Comparison of ENCODE assay signal across 2 worm cellular contexts in the genomic region with DNA sequence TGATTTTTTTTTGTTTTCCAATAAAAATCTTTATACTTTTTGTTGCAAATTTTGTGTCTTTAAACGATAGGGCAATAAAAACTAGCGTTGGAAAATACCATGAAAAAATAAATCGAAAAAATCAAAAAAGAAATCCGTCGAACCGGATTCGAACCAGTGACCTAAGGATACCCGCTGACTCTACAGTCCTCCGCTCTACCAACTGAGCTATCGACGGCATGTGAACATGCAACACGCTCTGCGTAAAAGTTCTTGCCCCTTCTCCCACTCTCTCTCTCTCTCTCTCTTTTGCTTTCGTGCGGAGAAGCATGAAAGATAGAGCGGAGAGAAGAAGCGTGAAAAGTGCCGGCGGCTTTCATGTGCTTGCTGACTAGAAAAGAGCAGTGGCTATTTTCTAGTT.
TF ChIP-seq lines count a peak whose summit lies in the region.

No protein-coding gene starts in this region.

TF ChIP-seq in whole organism, L1 larva, 84 proteins besides CTCF, POLR2A, EP300 and RAD21 (continued from another document):
- no peak for TF ChIP-seq C34B4.2 (tag; optimal IDR thresholded peaks at IDR 0.05; lab: Kevin White, UChicago)
- no peak for TF ChIP-seq nhr-76 (tag; optimal IDR thresholded peaks at IDR 0.05; lab: Kevin White, UChicago)
- no peak for TF ChIP-seq ceh-63 (GFP tag; optimal IDR thresholded peaks at IDR 0.05; lab: Kevin White, UChicago)
- TF ChIP-seq blmp-1 (tag; optimal IDR thresholded peaks at IDR 0.05; lab: Kevin White, UChicago): no peak
- no peak for TF ChIP-seq vab-15 (tag; optimal IDR thresholded peaks at IDR 0.05; lab: Kevin White, UChicago)
- TF ChIP-seq ceh-88 (GFP tag; IDR thresholded peaks at IDR 0.05; lab: Robert Waterston, UW): no peak
- no peak for TF ChIP-seq tlp-1 (tag; optimal IDR thresholded peaks at IDR 0.05; lab: Kevin White, UChicago)
- peak; percentile 68 for TF ChIP-seq nhr-20 (tag; optimal IDR thresholded peaks at IDR 0.05; lab: Kevin White, UChicago)
- TF ChIP-seq lin-39 (tag; optimal IDR thresholded peaks at IDR 0.05; lab: Kevin White, UChicago): no peak
- peak; percentile 52 for TF ChIP-seq lin-14 (GFP tag; optimal IDR thresholded peaks at IDR 0.05; lab: Kevin White, UChicago)
- TF ChIP-seq jun-1 (tag; optimal IDR thresholded peaks at IDR 0.05; lab: Kevin White, UChicago): peak; percentile 54
- TF ChIP-seq mab-9 (GFP tag; IDR thresholded peaks at IDR 0.05; lab: Robert Waterston, UW): no peak; the same call in 1 of the 2 replicates
- TF ChIP-seq Y116A8C.19 (tag; optimal IDR thresholded peaks at IDR 0.05; lab: Kevin White, UChicago; ENCODE audit: borderline replicate concordance): no peak
- TF ChIP-seq nhr-19 (GFP tag; conservative IDR thresholded peaks at IDR 0.05; lab: Robert Waterston, UW): peak; percentile 72
- TF ChIP-seq isw-1 (GFP tag; IDR thresholded peaks at IDR 0.05; lab: Robert Waterston, UW): peak; percentile 16
- no peak for TF ChIP-seq C04F5.9 (tag; optimal IDR thresholded peaks at IDR 0.05; lab: Kevin White, UChicago)
- peak; percentile 27 for TF ChIP-seq tbx-2 (tag; optimal IDR thresholded peaks at IDR 0.05; lab: Kevin White, UChicago)
- no peak for TF ChIP-seq nhr-11 (tag; optimal IDR thresholded peaks at IDR 0.05; lab: Kevin White, UChicago)
- TF ChIP-seq pag-3 (tag; optimal IDR thresholded peaks at IDR 0.05; lab: Kevin White, UChicago; ENCODE audit: borderline replicate concordance, insufficient read depth): no peak
- peak; percentile 73 for TF ChIP-seq rnt-1 (tag; optimal IDR thresholded peaks at IDR 0.05; lab: Kevin White, UChicago)
- no peak for TF ChIP-seq aly-2 (tag; optimal IDR thresholded peaks at IDR 0.05; lab: Kevin White, UChicago)
- TF ChIP-seq snpc-4 (tag; optimal IDR thresholded peaks at IDR 0.05; lab: Kevin White, UChicago): no peak
- TF ChIP-seq egl-27 (tag; optimal IDR thresholded peaks at IDR 0.05; lab: Kevin White, UChicago): no peak
- TF ChIP-seq unc-86 (tag; optimal IDR thresholded peaks at IDR 0.05; lab: Kevin White, UChicago): peak; percentile 44
TF ChIP-seq in whole organism, L1 larva: peak in this region for 27.

TF ChIP-seq in whole organism, young adult, 124 proteins besides CTCF, POLR2A, EP300 and RAD21 (continued from another document):
- TF ChIP-seq dpl-1 (GFP tag; optimal IDR thresholded peaks at IDR 0.05; lab: Kevin White, UChicago): no peak
- TF ChIP-seq egrh-3 (GFP tag; IDR thresholded peaks at IDR 0.05; lab: Robert Waterston, UW): peak; percentile 53
- no peak for TF ChIP-seq mel-28 (tag; optimal IDR thresholded peaks at IDR 0.05; lab: Kevin White, UChicago; ENCODE audit: borderline replicate concordance)
- TF ChIP-seq let-526 (GFP tag; IDR thresholded peaks at IDR 0.05; lab: Robert Waterston, UW): 0 out of 2 replicates have a peak, but pooled peaks have one; percentile 49
- peak; percentile 68 for TF ChIP-seq F52B5.7 (tag; optimal IDR thresholded peaks at IDR 0.05; lab: Kevin White, UChicago)
- 0 out of 2 replicates have a peak, but pooled peaks have one; percentile 21 for TF ChIP-seq madf-8 (GFP tag; conservative IDR thresholded peaks at IDR 0.05; lab: Robert Waterston, UW)
- TF ChIP-seq tbx-9 (tag; optimal IDR thresholded peaks at IDR 0.05; lab: Kevin White, UChicago; ENCODE audit: borderline replicate concordance): no peak
- peak; percentile 64 for TF ChIP-seq madf-10 (tag; optimal IDR thresholded peaks at IDR 0.05; lab: Kevin White, UChicago)
- TF ChIP-seq nhr-80 (tag; optimal IDR thresholded peaks at IDR 0.05; lab: Kevin White, UChicago): peak; percentile 34
- peak; percentile 85 for TF ChIP-seq rcor-1 (GFP tag; IDR thresholded peaks at IDR 0.05; lab: Robert Waterston, UW)
- TF ChIP-seq egl-44 (GFP tag; IDR thresholded peaks at IDR 0.05; lab: Robert Waterston, UW): peak; percentile 83
- TF ChIP-seq ceh-100 (GFP tag; IDR thresholded peaks at IDR 0.05; lab: Robert Waterston, UW): no peak
- no peak for TF ChIP-seq C17E4.6 (GFP tag; IDR thresholded peaks at IDR 0.05; lab: Robert Waterston, UW)
- TF ChIP-seq dox-1 (GFP tag; IDR thresholded peaks at IDR 0.05; lab: Robert Waterston, UW): no peak; the same call in none of the 2 replicates
- no peak for TF ChIP-seq F57C9.4 (tag; optimal IDR thresholded peaks at IDR 0.05; lab: Kevin White, UChicago)
- TF ChIP-seq chd-7 (tag; optimal IDR thresholded peaks at IDR 0.05; lab: Kevin White, UChicago): peak; percentile 76
- TF ChIP-seq snpc-1.1 (tag; optimal IDR thresholded peaks at IDR 0.05; lab: Kevin White, UChicago; ENCODE audit: insufficient read depth): no peak
- peak; percentile 97 for TF ChIP-seq B0261.1 (tag; optimal IDR thresholded peaks at IDR 0.05; lab: Kevin White, UChicago)
- peak; percentile 83 for TF ChIP-seq hmg-1.2 (GFP tag; IDR thresholded peaks at IDR 0.05; lab: Robert Waterston, UW)
- TF ChIP-seq F57A8.1 (GFP tag; optimal IDR thresholded peaks at IDR 0.05; lab: Kevin White, UChicago): peak; percentile 41
- no peak for TF ChIP-seq ztf-3 (GFP tag; optimal IDR thresholded peaks at IDR 0.05; lab: Kevin White, UChicago)
